Fruit fly (Drosophila melanogaster) whole organism, adult: ENCODE measurements around the gene SP555.

Experiments
- CG12768 ChIP-seq: fragments of 200-800 bp; sonication (Bioruptor generic); optimal IDR thresholded peaks from 2 replicates; lab custom pipeline; 2017; ENCODE audit warnings: missing biosample characterization, missing genetic modification characterization, mild to moderate bottlenecking, moderate library complexity, missing genetic modification reagents
- CG1620 ChIP-seq: fragments of 200-800 bp; sonication (Bioruptor generic); optimal IDR thresholded peaks from 2 replicates; lab custom pipeline; 2016; ENCODE audit warnings: missing biosample characterization, missing genetic modification characterization
- CG7101 ChIP-seq: fragments of 200-800 bp; sonication (Bioruptor generic); optimal IDR thresholded peaks from 2 replicates; lab custom pipeline; 2018; ENCODE audit warnings: missing biosample characterization, mild to moderate bottlenecking, missing genetic modification characterization, moderate library complexity
- Hr96 ChIP-seq: fragments of 200-800 bp; sonication (Bioruptor generic); optimal IDR thresholded peaks from 2 replicates; lab custom pipeline; 2016; ENCODE audit warnings: missing biosample characterization, missing genetic modification characterization
- cic ChIP-seq: fragments of 200-800 bp; sonication (Bioruptor generic); optimal IDR thresholded peaks from 2 replicates; lab custom pipeline; 2017; ENCODE audit warnings: missing biosample characterization, mild to moderate bottlenecking, missing genetic modification characterization, moderate library complexity
- kay ChIP-seq: fragments of 200-800 bp; sonication (Bioruptor generic); peaks from one replicate; lab custom pipeline; 2016; ENCODE audit warnings: missing biosample characterization, missing genetic modification characterization, borderline replicate concordance
- ovo ChIP-seq: fragments of 200-800 bp; sonication (Bioruptor generic); optimal IDR thresholded peaks from 2 replicates; lab custom pipeline; 2016; ENCODE audit warnings: missing biosample characterization, missing genetic modification characterization
- tj ChIP-seq: fragments of 200-800 bp; sonication (Bioruptor generic); optimal IDR thresholded peaks from 3 replicates; lab custom pipeline; 2017; ENCODE audit warnings: missing biosample characterization, mild to moderate bottlenecking, missing genetic modification characterization, moderate library complexity
- toe ChIP-seq: fragments of 200-800 bp; sonication (Bioruptor generic); optimal IDR thresholded peaks from 2 replicates; lab custom pipeline; 2016; ENCODE audit warnings: missing biosample characterization, missing genetic modification characterization

- TF ChIP-seq toe (GFP tag; lab: Kevin White, UChicago) (no peak), tj (GFP tag; lab: Kevin White, UChicago) (peak; percentile 26), CG1620 (GFP tag; lab: Kevin White, UChicago) (peak; percentile 4), ovo (GFP tag; lab: Kevin White, UChicago) (peak; percentile 58), CG12768 (GFP tag; lab: Kevin White, UChicago) (peak; percentile 10), kay (GFP tag; lab: Kevin White, UChicago) (peak; percentile 66), Hr96 (no peak), cic (GFP tag; lab: Kevin White, UChicago) (peak; percentile 13), CG7101 (tag; lab: Kevin White, UChicago) (peak; percentile 48)
Observed at dm6 chr2L:5044892-5045619, 7.5 kb downstream of the SP555 start.
